Fruit fly (Drosophila melanogaster) whole organism, adult: Measurements from ENCODE around the gene Jon99Cii.

ENCODE experiments used
- CG12768 ChIP-seq: fragments of 200-800 bp; sonication (Bioruptor generic); optimal IDR thresholded peaks from 2 replicates; lab custom pipeline; 2017; ENCODE audit warnings: missing biosample characterization, missing genetic modification characterization, mild to moderate bottlenecking, moderate library complexity, missing genetic modification reagents
- Clk ChIP-seq: fragments of 200-800 bp; sonication (Bioruptor generic); optimal IDR thresholded peaks from 2 replicates; lab custom pipeline; 2017; ENCODE audit warnings: missing biosample characterization, missing genetic modification characterization
- Mnt ChIP-seq: fragments of 200-800 bp; sonication (Bioruptor generic); optimal IDR thresholded peaks from 2 replicates; lab custom pipeline; 2016; ENCODE audit warnings: missing biosample characterization, mild to moderate bottlenecking, missing genetic modification characterization
- cnc ChIP-seq, 2 experiments: fragments of >200 bp; optimal IDR thresholded peaks; 2 replicates each; lab custom pipeline; 2017
- pad ChIP-seq: fragments of 200-800 bp; sonication (Bioruptor generic); optimal IDR thresholded peaks from 3 replicates; lab custom pipeline; 2017; ENCODE audit warnings: missing biosample characterization, missing genetic modification characterization, mild to moderate bottlenecking, moderate library complexity, missing genetic modification reagents

- TF ChIP-seq cnc (optimal IDR thresholded peaks at IDR 0.05; lab: Kevin White, UChicago) (no peak), pad (GFP tag; lab: Kevin White, UChicago) (no peak), CG12768 (GFP tag; lab: Kevin White, UChicago) (no peak), Clk (no peak), Mnt (no peak)
These were observed 20.5 kb downstream of the Jon99Cii start, which contains the start of gene CG15517 for dm6 chr3R:29903775-29904356.
